Worm (Caenorhabditis elegans) whole organism, L4/young adult: ENCODE results near the gene srh-142.

Source experiments
- W03F9.2 ChIP-seq: fragments of 150-350 bp; optimal IDR thresholded peaks from 2 replicates; lab custom pipeline; 2014; ENCODE audit warnings: missing biosample characterization, missing genetic modification characterization
- dao-5 ChIP-seq: sonication (generic microtip); optimal IDR thresholded peaks from 2 replicates; lab custom pipeline; 2016; ENCODE audit warnings: missing genotype, missing genetic modification characterization, moderate library complexity, missing compliant biosample characterization
- him-1 ChIP-seq: sonication (generic microtip); optimal IDR thresholded peaks from 2 replicates; lab custom pipeline; 2016; ENCODE audit warnings: missing genotype, missing genetic modification reagents, missing genetic modification characterization, missing compliant biosample characterization

ce11 chrV:16483681-16484080, 22.9 kb upstream of the srh-142 start, which contains the start of gene srh-139:
- TF ChIP-seq him-1 (tag; lab: Kevin White, UChicago), result no peak
- no peak for TF ChIP-seq dao-5 (tag; lab: Kevin White, UChicago)
- TF ChIP-seq W03F9.2 (tag; lab: Kevin White, UChicago), result no peak
